Worm (Caenorhabditis elegans) whole organism, L2 larva: ENCODE data around the gene slc-17.5.

Source experiments
- C34F6.9 ChIP-seq: fragments of 150-350 bp; optimal IDR thresholded peaks from 2 replicates; lab custom pipeline; 2014; ENCODE audit warnings: missing biosample characterization, missing genetic modification characterization
- F13H6.1 ChIP-seq: sonication (generic microtip); optimal IDR thresholded peaks from 2 replicates; lab custom pipeline; 2016; ENCODE audit warnings: missing genetic modification characterization, missing compliant biosample characterization
- R02D3.7 ChIP-seq: fragments of 150-350 bp; optimal IDR thresholded peaks from 2 replicates; lab custom pipeline; 2014; ENCODE audit warnings: missing biosample characterization, missing genetic modification characterization
- Y55F3AM.14 ChIP-seq: fragments of 200-800 bp; sonication (Bioruptor generic); optimal IDR thresholded peaks from 2 replicates; lab custom pipeline; 2018; ENCODE audit warnings: mild to moderate bottlenecking, missing genetic modification characterization, missing compliant biosample characterization
- alr-1 ChIP-seq: fragments of 150-350 bp; optimal IDR thresholded peaks from 2 replicates; lab custom pipeline; 2014; ENCODE audit warnings: missing biosample characterization, missing genetic modification characterization
- aly-2 ChIP-seq: fragments of 150-350 bp; optimal IDR thresholded peaks from 2 replicates; lab custom pipeline; 2014; ENCODE audit warnings: missing biosample characterization, missing genetic modification characterization
- ama-1 ChIP-seq: fragments of 150-350 bp; optimal IDR thresholded peaks from 2 replicates; lab custom pipeline; 2018; ENCODE audit warnings: inconsistent platforms
- blmp-1 ChIP-seq: sonication (generic microtip); optimal IDR thresholded peaks from 2 replicates; lab custom pipeline; 2017; ENCODE audit warnings: missing genetic modification characterization, mild to moderate bottlenecking, missing compliant biosample characterization, antibody characterized with exemption, moderate library complexity; ENCODE audit not compliant: insufficient read depth
- ceh-82 ChIP-seq: fragments of 150-350 bp; optimal IDR thresholded peaks from 2 replicates; lab custom pipeline; 2014; ENCODE audit warnings: missing biosample characterization, missing genetic modification characterization
- crh-2 ChIP-seq: sonication (generic microtip); optimal IDR thresholded peaks from 2 replicates; lab custom pipeline; 2017; ENCODE audit warnings: missing biosample characterization, missing genetic modification characterization
- dmd-4 ChIP-seq: sonication (generic microtip); optimal IDR thresholded peaks from 2 replicates; lab custom pipeline; 2017; ENCODE audit warnings: missing biosample characterization, missing genetic modification characterization
- egl-27 ChIP-seq: sonication (generic microtip); optimal IDR thresholded peaks from 3 replicates; lab custom pipeline; 2017; ENCODE audit warnings: missing biosample characterization, missing genetic modification reagents, missing genetic modification characterization
- elt-1 ChIP-seq: fragments of 150-350 bp; optimal IDR thresholded peaks from 2 replicates; lab custom pipeline; 2014; ENCODE audit warnings: missing biosample characterization, missing genetic modification characterization
- elt-3 ChIP-seq: sonication (generic microtip); optimal IDR thresholded peaks from 2 replicates; lab custom pipeline; 2017; ENCODE audit warnings: missing biosample characterization, missing genetic modification characterization
- fos-1 ChIP-seq: fragments of 150-350 bp; optimal IDR thresholded peaks from 2 replicates; lab custom pipeline; 2014; ENCODE audit warnings: missing biosample characterization, missing genetic modification characterization
- gmeb-1 ChIP-seq: fragments of 150-350 bp; optimal IDR thresholded peaks from 2 replicates; lab custom pipeline; 2014; ENCODE audit warnings: missing biosample characterization, missing genetic modification characterization
- lin-11 ChIP-seq: fragments of 150-350 bp; sonication (generic microtip); optimal IDR thresholded peaks from 2 replicates; lab custom pipeline; 2014; ENCODE audit warnings: missing biosample characterization, missing genetic modification characterization, inconsistent platforms, mixed read lengths
- lin-13 ChIP-seq: fragments of 150-350 bp; optimal IDR thresholded peaks from 2 replicates; lab custom pipeline; 2014; ENCODE audit warnings: missing biosample characterization, missing genetic modification reagents, missing genetic modification characterization
- lin-39 ChIP-seq: fragments of 150-350 bp; optimal IDR thresholded peaks from 2 replicates; lab custom pipeline; 2014; ENCODE audit warnings: missing biosample characterization, missing genetic modification reagents, missing genetic modification characterization
- mab-5 ChIP-seq: fragments of 150-350 bp; optimal IDR thresholded peaks from 2 replicates; lab custom pipeline; 2014; ENCODE audit warnings: missing biosample characterization, missing genetic modification characterization
- mbf-1 ChIP-seq: sonication (generic microtip); optimal IDR thresholded peaks from 2 replicates; lab custom pipeline; 2017; ENCODE audit warnings: missing biosample characterization, missing genetic modification characterization
- mdl-1 ChIP-seq, 2 experiments: fragments of 150-350 bp in 1 of 2; sonication (generic microtip) in 1 of 2; optimal IDR thresholded peaks; 2 replicates each; lab custom pipeline; 2017; ENCODE audit warnings: missing biosample characterization in 2 of 2, missing genetic modification characterization in 2 of 2
- nhr-10 ChIP-seq: sonication (generic microtip); optimal IDR thresholded peaks from 2 replicates; lab custom pipeline; 2017; ENCODE audit warnings: missing biosample characterization, missing genetic modification characterization
- nhr-11 ChIP-seq: fragments of 150-350 bp; optimal IDR thresholded peaks from 2 replicates; lab custom pipeline; 2014; ENCODE audit warnings: missing biosample characterization, missing genetic modification characterization
- nhr-12 ChIP-seq: fragments of 150-350 bp; optimal IDR thresholded peaks from 2 replicates; lab custom pipeline; 2014; ENCODE audit warnings: missing biosample characterization, missing genetic modification characterization
- nhr-129 ChIP-seq: fragments of 150-350 bp; optimal IDR thresholded peaks from 2 replicates; lab custom pipeline; 2014; ENCODE audit warnings: missing biosample characterization, missing genetic modification characterization
- nhr-21 ChIP-seq: fragments of 150-350 bp; optimal IDR thresholded peaks from 2 replicates; lab custom pipeline; 2014; ENCODE audit warnings: missing biosample characterization, missing genetic modification characterization
- nhr-23 ChIP-seq: fragments of 150-350 bp; optimal IDR thresholded peaks from 2 replicates; lab custom pipeline; 2014; ENCODE audit warnings: missing biosample characterization, missing genetic modification reagents, missing genetic modification characterization
- peb-1 ChIP-seq: fragments of 150-350 bp; optimal IDR thresholded peaks from 2 replicates; lab custom pipeline; 2014; ENCODE audit warnings: missing biosample characterization, missing genetic modification characterization
- skn-1 ChIP-seq: sonication (generic microtip); optimal IDR thresholded peaks from 2 replicates; lab custom pipeline; 2017; ENCODE audit warnings: missing biosample characterization, missing genetic modification characterization
- sma-3 ChIP-seq: sonication (generic microtip); optimal IDR thresholded peaks from 2 replicates; lab custom pipeline; 2016; ENCODE audit warnings: missing genetic modification reagents, missing genetic modification characterization, missing compliant biosample characterization
- sma-9 ChIP-seq, 2 experiments: fragments of 150-350 bp in 1 of 2; sonication (generic microtip) in 1 of 2; optimal IDR thresholded peaks; 2 replicates each; lab custom pipeline; 2014 to 2016; ENCODE audit warnings: missing genetic modification characterization in 2 of 2, mild to moderate bottlenecking in 1 of 2, missing biosample characterization in 1 of 2, missing compliant biosample characterization in 1 of 2, missing genetic modification reagents in 1 of 2, moderate library complexity in 1 of 2
- snpc-4 ChIP-seq: fragments of 150-350 bp; optimal IDR thresholded peaks from 2 replicates; lab custom pipeline; 2014; ENCODE audit warnings: missing biosample characterization, missing genetic modification characterization
- unc-39 ChIP-seq: fragments of 150-350 bp; optimal IDR thresholded peaks from 2 replicates; lab custom pipeline; 2014; ENCODE audit warnings: missing biosample characterization, missing genetic modification characterization
- unc-55 ChIP-seq: fragments of 150-350 bp; sonication (generic microtip); optimal IDR thresholded peaks from 3 replicates; lab custom pipeline; 2014; ENCODE audit warnings: missing biosample characterization, missing genetic modification reagents, missing genetic modification characterization
- zag-1 ChIP-seq: fragments of 150-350 bp; optimal IDR thresholded peaks from 2 replicates; lab custom pipeline; 2014; ENCODE audit warnings: missing biosample characterization, missing genetic modification characterization
- ztf-1 ChIP-seq: fragments of 200-800 bp; sonication (Bioruptor generic); conservative IDR thresholded peaks from 2 replicates; pipeline ENCODE4 v1.3.6; 2022; ENCODE audit warnings: missing genetic modification characterization, missing compliant biosample characterization

The slc-17.5 gene

DNA sequence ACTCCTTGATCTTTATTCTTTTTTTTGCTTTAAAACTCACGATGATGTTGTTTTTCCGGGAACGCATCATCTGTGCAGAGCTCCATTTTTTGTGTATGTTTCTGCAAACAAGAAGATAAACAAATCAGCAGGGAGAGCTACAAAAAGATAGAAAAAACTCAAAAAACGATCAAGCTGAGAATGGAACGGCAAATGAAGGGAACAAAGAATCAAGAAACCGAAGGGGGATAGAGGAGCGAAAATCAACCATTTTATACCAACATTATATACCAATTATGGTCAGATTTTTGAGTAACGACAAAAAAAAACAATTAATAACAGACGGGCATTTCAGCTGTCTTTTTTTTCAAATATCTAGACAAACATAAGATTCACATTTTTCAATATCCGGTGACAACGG lies at the start of gene slc-17.5:
Gene slc-17.5 (minus strand): TSS at position 101 of the 400 bp plus-strand sequence.
- TF ChIP-seq nhr-10 (tag; lab: Kevin White, UChicago) (no peak), elt-3 (tag; lab: Kevin White, UChicago) (no peak), mbf-1 (tag; lab: Kevin White, UChicago) (no peak), ztf-1 (GFP tag; lab: Robert Waterston, UW) (no peak), egl-27 (tag; lab: Kevin White, UChicago) (no peak), nhr-11 (tag; lab: Kevin White, UChicago) (no peak), blmp-1 (tag; lab: Kevin White, UChicago) (no peak), C34F6.9 (no peak), skn-1 (tag; lab: Kevin White, UChicago) (no peak), snpc-4 (tag; lab: Kevin White, UChicago) (no peak), ama-1 (lab: Kevin White, UChicago) (no peak), Y55F3AM.14 (GFP tag; lab: Kevin White, UChicago) (no peak), lin-39 (tag; lab: Kevin White, UChicago) (no peak), ceh-82 (tag; lab: Kevin White, UChicago) (no peak), aly-2 (tag; lab: Kevin White, UChicago) (no peak), fos-1 (tag; lab: Kevin White, UChicago) (no peak)
- TF ChIP-seq, all 48 proteins: peak for 0

DNA sequence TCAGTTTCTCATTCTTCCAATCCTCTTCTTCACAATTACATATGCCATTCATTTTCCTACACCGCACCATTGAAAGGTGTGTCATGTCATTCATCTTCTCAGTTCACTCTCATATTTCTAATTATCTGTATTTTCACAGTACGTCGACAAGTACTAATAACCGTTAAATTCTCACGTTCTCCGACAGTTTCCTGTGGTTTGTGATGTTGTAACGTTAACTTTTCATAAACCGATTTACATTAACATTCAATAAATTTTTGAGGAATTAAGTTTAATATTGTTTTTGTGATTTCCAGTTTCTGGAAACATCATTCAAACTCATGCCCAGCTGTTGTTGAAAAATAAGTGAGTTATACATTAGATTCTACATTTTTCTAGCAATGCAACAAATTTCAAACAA lies 49.7 kb upstream of the slc-17.5 start, which contains the start of gene tmd-2:
Gene tmd-2 (plus strand): TSS at position 301 of the 400 bp plus-strand sequence.
- TF ChIP-seq elt-3 (tag; lab: Kevin White, UChicago) (no peak), crh-2 (tag; lab: Kevin White, UChicago) (no peak), dmd-4 (tag; lab: Kevin White, UChicago) (no peak), elt-1 (tag; lab: Kevin White, UChicago) (no peak), alr-1 (tag; lab: Kevin White, UChicago) (no peak), aly-2 (tag; lab: Kevin White, UChicago) (no peak), fos-1 (tag; lab: Kevin White, UChicago) (no peak), R02D3.7 (tag; lab: Kevin White, UChicago) (no peak), skn-1 (tag; lab: Kevin White, UChicago) (no peak)

DNA sequence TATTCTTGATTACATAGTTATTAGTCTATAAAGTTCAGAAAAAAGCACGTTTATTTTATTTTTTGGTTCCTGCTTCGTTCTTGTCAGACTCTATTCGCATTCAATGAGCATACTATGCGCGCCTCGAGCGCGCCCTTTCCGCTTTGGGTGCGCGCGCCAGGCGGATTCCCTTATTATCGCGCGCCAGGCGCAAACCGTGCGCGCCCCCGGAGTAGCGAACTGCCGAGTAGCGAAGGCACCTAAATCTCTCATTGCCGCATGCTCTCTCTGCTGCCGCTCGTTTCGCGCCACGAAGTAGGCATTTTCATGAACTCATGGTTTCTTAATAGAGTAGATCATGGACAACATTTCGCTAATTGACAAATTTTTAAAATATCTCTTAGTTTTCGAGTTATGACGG lies 42.4 kb upstream of the slc-17.5 start:
- no peak for TF ChIP-seq mdl-1 (tag; optimal IDR thresholded peaks at IDR 0.05; lab: Kevin White, UChicago)

DNA sequence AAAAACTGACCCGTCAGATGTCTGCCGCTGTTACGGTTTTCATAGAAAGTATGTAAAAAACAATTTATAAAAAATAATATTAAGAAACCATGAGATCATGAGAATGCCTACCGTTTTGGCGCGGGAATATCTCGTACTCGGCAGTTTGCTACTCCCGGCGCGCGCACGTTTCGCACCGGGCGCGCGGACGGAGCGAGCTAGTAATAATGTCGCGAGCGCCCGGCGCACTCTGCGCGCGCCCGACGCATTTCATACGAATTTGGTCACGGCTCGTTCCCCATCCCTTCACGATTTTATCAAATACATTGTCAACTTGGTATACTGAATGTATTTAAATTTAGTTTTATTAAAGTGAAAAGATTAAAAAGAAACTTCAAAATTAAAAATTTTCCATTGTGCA lies 41.2 kb upstream of the slc-17.5 start:
- TF ChIP-seq zag-1 (no peak), gmeb-1 (no peak), mab-5 (tag; lab: Kevin White, UChicago) (no peak), nhr-129 (tag; lab: Kevin White, UChicago) (no peak), nhr-12 (tag; lab: Kevin White, UChicago) (no peak), elt-3 (tag; lab: Kevin White, UChicago) (no peak), ceh-82 (tag; lab: Kevin White, UChicago) (no peak), ama-1 (lab: Kevin White, UChicago) (no peak), nhr-21 (no peak), nhr-23 (no peak), sma-3 (no peak), ztf-1 (GFP tag; lab: Robert Waterston, UW) (no peak), nhr-11 (tag; lab: Kevin White, UChicago) (no peak)
- TF ChIP-seq, all 48 proteins: peak for 0

DNA sequence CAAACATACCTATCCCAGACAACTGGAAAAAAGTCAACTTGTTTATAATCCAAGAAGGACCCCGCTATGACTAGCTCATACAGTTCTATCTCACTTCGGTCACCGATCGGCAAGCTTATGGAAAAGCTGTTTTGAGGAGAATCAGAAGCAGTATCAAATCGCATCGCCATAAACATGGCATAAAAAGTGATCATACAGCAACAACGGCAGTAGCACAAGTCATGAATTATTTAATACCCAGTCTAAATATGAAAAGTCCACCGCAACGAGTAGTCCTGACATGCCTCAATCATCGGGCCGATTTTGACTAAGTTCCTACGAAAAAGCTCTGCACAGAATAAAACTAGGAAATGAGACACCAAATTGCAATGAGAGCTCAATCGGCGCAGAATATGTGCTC lies 38.8 kb upstream of the slc-17.5 start:
- TF ChIP-seq lin-13 (GFP tag; lab: Kevin White, UChicago) = no peak
- no peak for TF ChIP-seq nhr-23
- TF ChIP-seq ama-1 (lab: Kevin White, UChicago) = no peak
- no peak for TF ChIP-seq skn-1 (tag; lab: Kevin White, UChicago)
- no peak for TF ChIP-seq peb-1 (tag; lab: Kevin White, UChicago)
- no peak for TF ChIP-seq F13H6.1 (tag; lab: Kevin White, UChicago)
- TF ChIP-seq unc-39 (tag; lab: Kevin White, UChicago) = no peak
- no peak for TF ChIP-seq sma-9 (GFP tag; optimal IDR thresholded peaks at IDR 0.05; lab: Kevin White, UChicago)
- TF ChIP-seq sma-9 (tag; optimal IDR thresholded peaks at IDR 0.05; lab: Kevin White, UChicago) = no peak
- TF ChIP-seq unc-55 = no peak
- no peak for TF ChIP-seq lin-11 (tag; lab: Kevin White, UChicago)
- TF ChIP-seq alr-1 (tag; lab: Kevin White, UChicago) = no peak
- no peak for TF ChIP-seq zag-1
- TF ChIP-seq, all 48 proteins: peak for 0
